Worm (Caenorhabditis elegans): Measurements from ENCODE around the gene C28H8.5.

The C28H8.5 gene

ce11 chrIII:5879291-5879968 is 4.7 kb upstream of the C28H8.5 start, which contains the start of gene hpo-10:
TSS of gene hpo-10 (plus strand) at chrIII:5879489.
- no peak for TF ChIP-seq unc-62 (GFP tag; optimal IDR thresholded peaks at IDR 0.05)

DNA sequence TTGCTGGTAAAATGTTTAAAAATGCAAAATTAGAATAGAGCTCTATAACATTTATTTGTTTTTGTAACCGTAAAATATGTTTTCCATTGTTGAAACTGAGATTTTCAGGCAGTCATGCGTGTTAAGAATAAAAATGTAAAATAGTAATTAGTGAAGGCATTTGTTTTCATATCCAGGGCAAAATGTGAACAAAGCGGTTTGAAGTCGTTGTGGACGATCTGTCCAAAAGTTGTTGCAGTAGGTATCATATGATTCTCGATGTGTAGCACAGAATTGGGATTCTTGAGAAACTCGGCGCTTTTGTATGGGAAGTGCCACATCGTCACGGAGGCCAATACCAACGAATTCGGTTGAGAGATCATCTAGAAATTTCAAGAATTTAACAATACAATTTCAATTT is 1.8 kb upstream of the C28H8.5 start:
- no peak for TF ChIP-seq unc-62 (GFP tag; optimal IDR thresholded peaks at IDR 0.05)

- TF ChIP-seq unc-62 (GFP tag; optimal IDR thresholded peaks at IDR 0.05) = no peak
Observed at ce11 chrIII:5882823-5883222, 1.3 kb upstream of the C28H8.5 start, which contains the start of gene F01F1.14. TSS of gene F01F1.14 (minus strand) at chrIII:5882923.

DNA sequence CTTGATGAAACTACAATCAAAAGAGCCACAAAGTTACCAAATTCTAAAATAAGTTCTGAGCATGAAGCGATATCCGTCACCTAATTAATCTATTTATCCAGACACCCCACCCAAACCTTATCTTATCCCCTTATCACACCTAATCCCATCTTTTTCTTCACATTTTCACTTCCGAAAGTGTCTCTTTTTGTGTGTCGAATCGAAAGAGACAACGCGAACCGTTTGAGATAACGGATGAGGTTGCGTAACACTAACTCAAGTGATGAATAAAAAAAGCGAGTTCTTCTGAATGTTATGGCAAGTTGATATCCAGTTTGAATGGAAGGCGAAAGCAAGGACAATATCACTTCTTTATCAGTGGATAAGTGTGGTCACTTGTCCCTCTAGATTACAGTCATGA is 590 bp upstream of the C28H8.5 start:
- no peak for TF ChIP-seq unc-62 (GFP tag; optimal IDR thresholded peaks at IDR 0.05)

DNA sequence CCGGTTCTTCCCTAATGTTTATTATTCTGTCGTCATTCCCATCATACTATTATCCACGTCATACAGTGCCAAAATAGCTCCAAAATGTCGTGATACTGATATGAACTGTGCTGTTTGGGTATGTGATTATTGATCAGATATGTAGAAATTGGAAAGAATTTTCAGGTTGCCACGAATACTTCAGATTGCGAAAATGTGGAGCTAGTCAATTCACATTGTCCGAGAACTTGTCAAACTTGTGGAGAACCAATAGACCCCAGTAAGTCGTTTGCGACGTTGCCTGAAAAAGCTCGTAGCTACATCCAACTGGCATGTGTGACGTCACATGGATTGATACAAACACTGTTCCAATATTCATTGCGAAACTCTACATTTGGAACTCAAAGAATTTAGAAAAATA is 352 bp downstream of the C28H8.5 start:
- TF ChIP-seq unc-62 (GFP tag; optimal IDR thresholded peaks at IDR 0.05) = no peak

DNA sequence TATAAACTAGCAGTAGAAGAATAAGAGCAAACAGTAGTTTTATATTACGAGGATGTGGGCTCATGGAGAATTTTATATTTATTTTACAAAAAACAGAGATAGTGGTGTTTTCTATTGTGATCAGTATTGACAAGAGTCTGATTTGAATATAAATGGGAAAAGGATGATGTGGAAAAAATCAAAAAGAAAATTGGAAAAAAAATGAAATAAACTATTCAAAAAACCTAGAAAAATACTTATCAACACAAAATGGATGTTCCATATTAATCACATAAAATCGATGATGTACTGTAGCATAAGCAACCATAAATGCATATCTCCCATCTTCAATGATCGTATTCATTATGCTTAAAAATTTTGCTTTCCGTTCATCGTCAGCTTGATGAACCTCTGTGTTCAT is 2.8 kb downstream of the C28H8.5 start, which contains the start of gene C28H8.7:
TSS of gene C28H8.7 (minus strand) at position 101 of the 400 bp plus-strand sequence.
- TF ChIP-seq unc-62 (GFP tag; optimal IDR thresholded peaks at IDR 0.05) = no peak

- TF ChIP-seq unc-62 (GFP tag; optimal IDR thresholded peaks at IDR 0.05) = no peak
Observed at ce11 chrIII:5888675-5889074, 4.6 kb downstream of the C28H8.5 start, which contains the start of gene C28H8.8. TSS of gene C28H8.8 (minus strand) at chrIII:5888775.

- TF ChIP-seq unc-62 (GFP tag; optimal IDR thresholded peaks at IDR 0.05) = no peak
Observed at ce11 chrIII:5892909-5893308, 8.8 kb downstream of the C28H8.5 start.

ce11 chrIII:5895913-5896312 is 11.8 kb downstream of the C28H8.5 start, which contains the start of gene pxl-1:
TSS of gene pxl-1 (minus strand) at chrIII:5896013.
- no peak for TF ChIP-seq unc-62 (GFP tag; optimal IDR thresholded peaks at IDR 0.05)

ce11 chrIII:5897468-5897867 is 13.4 kb downstream of the C28H8.5 start:
- TF ChIP-seq unc-62 (GFP tag; optimal IDR thresholded peaks at IDR 0.05) = no peak

DNA sequence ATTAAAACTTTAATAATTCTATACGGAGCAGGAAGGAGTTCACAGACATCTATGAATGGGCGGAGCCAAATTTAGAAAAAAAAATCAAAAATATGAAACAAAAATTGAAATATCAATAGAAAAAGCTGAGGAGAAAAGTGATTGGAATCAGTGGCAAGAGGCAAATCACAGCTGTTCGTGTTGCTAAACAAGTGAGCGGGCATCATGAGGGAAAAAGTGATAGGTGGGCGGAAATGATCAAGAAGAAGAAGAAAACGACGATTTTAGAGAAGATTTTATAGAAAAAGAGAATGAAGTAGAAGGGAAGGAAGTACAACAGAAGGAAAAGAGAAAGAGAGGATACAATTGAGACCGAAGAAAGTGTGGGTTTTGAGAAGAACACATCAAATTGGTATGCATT is 14.5 kb downstream of the C28H8.5 start:
- TF ChIP-seq unc-62 (GFP tag; optimal IDR thresholded peaks at IDR 0.05) = no peak

ce11 chrIII:5900709-5901108 is 16.6 kb downstream of the C28H8.5 start:
- no peak for TF ChIP-seq unc-62 (GFP tag; optimal IDR thresholded peaks at IDR 0.05)

DNA sequence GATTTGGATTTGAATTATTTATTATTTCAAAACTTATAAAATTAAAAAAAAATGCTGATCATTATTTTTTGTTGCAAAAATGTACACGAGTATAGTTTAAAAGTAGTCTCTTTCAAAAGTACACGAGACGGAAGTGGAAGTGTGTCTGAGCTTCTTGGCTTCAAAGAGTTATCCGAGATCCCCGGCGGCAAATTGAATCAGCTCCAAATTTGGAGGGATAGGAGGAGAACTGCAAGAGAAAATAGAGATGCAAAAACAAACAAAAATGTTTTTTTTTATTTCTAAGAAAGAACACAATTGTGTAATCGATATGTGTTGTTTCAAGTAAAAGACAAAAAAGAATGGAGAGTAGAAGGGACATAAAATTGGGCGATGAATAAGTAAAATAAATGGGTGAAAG is 18.5 kb downstream of the C28H8.5 start:
- TF ChIP-seq unc-62 (GFP tag; optimal IDR thresholded peaks at IDR 0.05) = no peak

ce11 chrIII:5906059-5906458 is 22.0 kb downstream of the C28H8.5 start, which contains the start of gene dpff-1:
TSS of gene dpff-1 (minus strand) at chrIII:5906346.
- TF ChIP-seq unc-62 (GFP tag; optimal IDR thresholded peaks at IDR 0.05) = no peak

DNA sequence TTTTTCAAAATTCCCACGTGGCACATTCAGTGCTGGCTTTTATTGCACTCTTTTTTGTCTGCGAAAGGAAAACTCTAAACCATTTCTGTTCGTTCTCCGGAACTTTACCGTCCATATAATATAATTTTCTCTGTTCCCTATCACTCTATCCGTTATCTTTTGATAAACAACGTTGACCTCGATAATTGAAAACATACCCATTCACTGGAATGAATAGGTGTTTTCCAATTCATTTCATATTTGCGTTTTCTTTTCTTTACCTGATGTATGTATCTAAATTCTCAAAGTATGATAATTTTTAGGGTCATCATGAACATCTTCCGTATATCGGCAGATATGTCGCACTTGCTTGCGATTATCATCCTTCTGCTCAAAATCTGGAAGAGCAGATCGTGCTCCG is 22.6 kb downstream of the C28H8.5 start, which contains the start of gene erd-2.2:
TSS of gene erd-2.2 (plus strand) at position 301 of the 400 bp plus-strand sequence.
- TF ChIP-seq unc-62 (GFP tag; optimal IDR thresholded peaks at IDR 0.05) = no peak

DNA sequence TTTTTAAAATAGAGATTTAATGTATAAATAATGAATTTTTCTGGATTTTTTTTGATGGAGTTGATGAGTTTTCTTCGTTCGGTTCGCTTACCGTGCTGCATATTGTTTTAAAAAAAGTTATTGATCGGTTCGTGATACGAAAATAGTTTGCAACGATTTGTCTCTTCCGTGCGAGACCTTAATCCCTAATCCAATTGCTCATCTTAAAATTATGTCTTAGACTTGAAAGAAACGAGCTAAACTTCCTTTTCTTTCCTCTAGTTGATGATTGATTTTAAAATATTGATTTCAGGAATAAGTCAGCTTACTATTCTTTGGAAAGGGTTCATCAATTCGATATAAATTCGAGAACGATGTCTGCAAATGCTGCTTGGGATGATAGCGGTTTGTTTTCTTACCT is 24.3 kb downstream of the C28H8.5 start, which contains the start of gene C28H8.3:
TSS of gene C28H8.3 (plus strand) at position 293 of the 400 bp plus-strand sequence.
- TF ChIP-seq unc-62 (GFP tag; optimal IDR thresholded peaks at IDR 0.05) = no peak

- no peak for TF ChIP-seq unc-62 (GFP tag; optimal IDR thresholded peaks at IDR 0.05)
Observed at ce11 chrIII:5914717-5915116, 30.6 kb downstream of the C28H8.5 start.

Data from whole organism, dauer.